Worm (Caenorhabditis elegans) whole organism, L2 larva: Measurements from ENCODE around the gene nape-1.

Source experiments
- alr-1 ChIP-seq: fragments of 150-350 bp; optimal IDR thresholded peaks from 2 replicates; lab custom pipeline; 2014; ENCODE audit warnings: missing biosample characterization, missing genetic modification characterization
- egl-27 ChIP-seq: sonication (generic microtip); optimal IDR thresholded peaks from 3 replicates; lab custom pipeline; 2017; ENCODE audit warnings: missing biosample characterization, missing genetic modification reagents, missing genetic modification characterization
- fos-1 ChIP-seq: fragments of 150-350 bp; optimal IDR thresholded peaks from 2 replicates; lab custom pipeline; 2014; ENCODE audit warnings: missing biosample characterization, missing genetic modification characterization
- mab-5 ChIP-seq: fragments of 150-350 bp; optimal IDR thresholded peaks from 2 replicates; lab custom pipeline; 2014; ENCODE audit warnings: missing biosample characterization, missing genetic modification characterization
- mdl-1 ChIP-seq, 2 experiments: fragments of 150-350 bp in 1 of 2; sonication (generic microtip) in 1 of 2; optimal IDR thresholded peaks; 2 replicates each; lab custom pipeline; 2017; ENCODE audit warnings: missing biosample characterization in 2 of 2, missing genetic modification characterization in 2 of 2
- nhr-11 ChIP-seq: fragments of 150-350 bp; optimal IDR thresholded peaks from 2 replicates; lab custom pipeline; 2014; ENCODE audit warnings: missing biosample characterization, missing genetic modification characterization
- nhr-237 ChIP-seq: fragments of 150-350 bp; optimal IDR thresholded peaks from 2 replicates; lab custom pipeline; 2014; ENCODE audit warnings: missing biosample characterization, missing genetic modification characterization
- unc-39 ChIP-seq: fragments of 150-350 bp; optimal IDR thresholded peaks from 2 replicates; lab custom pipeline; 2014; ENCODE audit warnings: missing biosample characterization, missing genetic modification characterization

DNA sequence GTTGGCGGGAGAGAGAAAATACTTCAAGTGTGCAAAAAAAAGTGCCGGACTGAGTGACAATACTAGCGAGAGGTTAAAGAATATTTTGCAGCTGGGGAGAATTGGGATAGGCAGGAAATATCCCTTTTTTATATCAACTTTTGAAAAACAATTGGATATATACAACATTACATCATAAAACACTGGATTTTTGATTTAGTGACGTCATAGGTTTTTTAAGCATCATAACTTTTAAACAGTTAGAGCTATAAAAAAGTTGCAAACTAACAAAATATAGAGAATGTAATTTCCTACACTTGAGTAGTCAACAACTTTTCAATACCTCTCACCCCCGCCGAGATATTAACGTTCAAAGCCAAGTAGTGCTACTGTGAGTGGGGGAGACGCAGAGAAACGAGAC is 29.9 kb downstream of the nape-1 start:
- TF ChIP-seq alr-1 (tag; lab: Kevin White, UChicago) (no peak), fos-1 (no peak), mdl-1 (tag; optimal IDR thresholded peaks at IDR 0.05; lab: Kevin White, UChicago) (no peak), nhr-237 (tag; lab: Kevin White, UChicago) (no peak), egl-27 (no peak), unc-39 (tag; lab: Kevin White, UChicago) (no peak), mab-5 (no peak), nhr-11 (tag; lab: Kevin White, UChicago) (no peak)
